Worm (Caenorhabditis elegans): ENCODE data around the gene dhp-2.

- TF ChIP-seq nhr-11 (tag; optimal IDR thresholded peaks at IDR 0.05), result no peak
- TF ChIP-seq alr-1 (tag; optimal IDR thresholded peaks at IDR 0.05), result no peak
- TF ChIP-seq ceh-16 (tag; optimal IDR thresholded peaks at IDR 0.05), result no peak
- no peak for TF ChIP-seq ztf-11 (tag; optimal IDR thresholded peaks at IDR 0.05)
- no peak for TF ChIP-seq nhr-12 (tag; optimal IDR thresholded peaks at IDR 0.05)
- no peak for TF ChIP-seq C34F6.9 (tag; optimal IDR thresholded peaks at IDR 0.05)
- TF ChIP-seq snpc-4 (tag; optimal IDR thresholded peaks at IDR 0.05), result no peak
- TF ChIP-seq nhr-129 (tag; optimal IDR thresholded peaks at IDR 0.05), result no peak
Observed at ce11 chrIV:9963945-9964344, 14.0 kb upstream of the dhp-2 start, which contains the start of gene T13H10.2.

All from whole organism, L2 larva.